Worm (Caenorhabditis elegans) whole organism, L4 larva: ENCODE results near the gene T26G10.3.

Source experiments
- F44E2.7 ChIP-seq: fragments of 200-800 bp; sonication (Bioruptor generic); IDR thresholded peaks from 2 replicates; pipeline ENCODE4 v2.1.2; 2022; ENCODE audit warnings: missing genetic modification characterization, missing compliant biosample characterization
- T26A8.4 ChIP-seq: fragments of 200-800 bp; sonication (Bioruptor generic); IDR thresholded peaks from 2 replicates; pipeline ENCODE4 v1.3.6; 2022; ENCODE audit warnings: missing genetic modification characterization, missing compliant biosample characterization
- Y48G9A.11 ChIP-seq: fragments of 200-800 bp; sonication (Bioruptor generic); IDR thresholded peaks from 2 replicates; pipeline ENCODE4 v1.3.6; 2022; ENCODE audit warnings: missing genetic modification reagents, missing genetic modification characterization, missing compliant biosample characterization
- Y5F2A.4 ChIP-seq: fragments of 200-800 bp; sonication (Bioruptor generic); optimal IDR thresholded peaks from 2 replicates; lab custom pipeline; 2018; ENCODE audit warnings: mild to moderate bottlenecking, missing genetic modification characterization, missing compliant biosample characterization
- arid-1 ChIP-seq: fragments of 200-800 bp; sonication (Bioruptor generic); conservative IDR thresholded peaks from 2 replicates; pipeline ENCODE4 v1.3.6; 2022; ENCODE audit warnings: missing genetic modification reagents, missing genetic modification characterization, missing compliant biosample characterization
- ceh-28 ChIP-seq: fragments of 150-350 bp; optimal IDR thresholded peaks from 2 replicates; lab custom pipeline; 2014; ENCODE audit warnings: missing biosample characterization, missing genetic modification reagents, missing genetic modification characterization
- ceh-62 ChIP-seq: sonication (generic microtip); optimal IDR thresholded peaks from 2 replicates; lab custom pipeline; 2017; ENCODE audit warnings: missing biosample characterization, missing genetic modification characterization
- ceh-82 ChIP-seq: sonication (generic microtip); optimal IDR thresholded peaks from 2 replicates; lab custom pipeline; 2017; ENCODE audit warnings: missing biosample characterization, missing genetic modification characterization
- ces-1 ChIP-seq: fragments of 150-350 bp; sonication (generic microtip); optimal IDR thresholded peaks from 4 replicates; lab custom pipeline; 2014; ENCODE audit warnings: missing biosample characterization, missing genetic modification reagents, missing genetic modification characterization
- cey-2 ChIP-seq: sonication (generic microtip); optimal IDR thresholded peaks from 3 replicates; lab custom pipeline; 2017; ENCODE audit warnings: missing genetic modification characterization, mild to moderate bottlenecking, missing compliant biosample characterization, antibody characterized with exemption, borderline replicate concordance; ENCODE audit not compliant: insufficient read depth
- ctbp-1 ChIP-seq: fragments of 200-800 bp; sonication (Bioruptor generic); IDR thresholded peaks from 2 replicates; pipeline ENCODE4 v1.3.6; 2022; ENCODE audit warnings: missing genetic modification reagents, missing genetic modification characterization, missing compliant biosample characterization
- dmd-9 ChIP-seq: fragments of 200-800 bp; sonication (Bioruptor generic); IDR thresholded peaks from 2 replicates; pipeline ENCODE4 v1.3.6; 2022; ENCODE audit warnings: missing genetic modification reagents, missing genetic modification characterization, missing compliant biosample characterization
- duxl-1 ChIP-seq: sonication (generic microtip); optimal IDR thresholded peaks from 2 replicates; lab custom pipeline; 2016; ENCODE audit warnings: mild to moderate bottlenecking, missing genetic modification characterization, moderate library complexity, missing compliant biosample characterization; ENCODE audit not compliant: poor library complexity
- dve-1 ChIP-seq: sonication (generic microtip); optimal IDR thresholded peaks from 2 replicates; lab custom pipeline; 2017; ENCODE audit warnings: antibody characterized with exemption, mild to moderate bottlenecking, missing genetic modification characterization, missing compliant biosample characterization; ENCODE audit not compliant: insufficient read depth
- hlh-11 ChIP-seq: fragments of 200-800 bp; sonication (Bioruptor generic); optimal IDR thresholded peaks from 2 replicates; lab custom pipeline; 2018; ENCODE audit warnings: mild to moderate bottlenecking, missing genetic modification characterization, missing compliant biosample characterization
- hlh-30 ChIP-seq: sonication (generic microtip); optimal IDR thresholded peaks from 2 replicates; lab custom pipeline; 2017; ENCODE audit warnings: antibody characterized with exemption, mild to moderate bottlenecking, missing genetic modification characterization, missing compliant biosample characterization; ENCODE audit not compliant: insufficient read depth
- lin-29 ChIP-seq: fragments of 200-800 bp; sonication (Bioruptor generic); IDR thresholded peaks from 2 replicates; pipeline ENCODE4 v1.3.6; 2022; ENCODE audit warnings: missing genetic modification reagents, missing genetic modification characterization, missing compliant biosample characterization
- lsy-2 ChIP-seq, 2 experiments: fragments of 150-350 bp in 1 of 2; sonication (generic microtip) in 1 of 2; optimal IDR thresholded peaks; 2 replicates each; lab custom pipeline; 2014 to 2017; ENCODE audit warnings: missing biosample characterization in 2 of 2, missing genetic modification characterization in 2 of 2
- mdt-29 ChIP-seq: fragments of 200-800 bp; sonication (Bioruptor generic); IDR thresholded peaks from 2 replicates; pipeline ENCODE4 v1.3.6; 2022; ENCODE audit warnings: missing genetic modification reagents, missing genetic modification characterization, missing compliant biosample characterization
- mes-2 ChIP-seq: sonication (generic microtip); optimal IDR thresholded peaks from 2 replicates; lab custom pipeline; 2016; ENCODE audit warnings: missing genotype, mild to moderate bottlenecking, missing genetic modification characterization, missing compliant biosample characterization; ENCODE audit not compliant: poor library complexity, severe bottlenecking
- mxl-2 ChIP-seq: fragments of 200-800 bp; sonication (Bioruptor generic); conservative IDR thresholded peaks from 2 replicates; pipeline ENCODE4 v1.3.6; 2022; ENCODE audit warnings: missing genetic modification reagents, missing genetic modification characterization, missing compliant biosample characterization
- mxl-3 ChIP-seq: fragments of 200-800 bp; sonication (Bioruptor generic); optimal IDR thresholded peaks from 2 replicates; lab custom pipeline; 2018; ENCODE audit warnings: mild to moderate bottlenecking, missing genetic modification characterization, missing compliant biosample characterization
- nhr-102 ChIP-seq: sonication (generic microtip); optimal IDR thresholded peaks from 2 replicates; lab custom pipeline; 2016; ENCODE audit warnings: mild to moderate bottlenecking, missing genetic modification characterization, moderate library complexity, missing compliant biosample characterization
- nhr-11 ChIP-seq: fragments of 150-350 bp; optimal IDR thresholded peaks from 2 replicates; lab custom pipeline; 2014; ENCODE audit warnings: missing biosample characterization, missing genetic modification characterization
- nhr-237 ChIP-seq: sonication (generic microtip); optimal IDR thresholded peaks from 2 replicates; lab custom pipeline; 2017; ENCODE audit warnings: missing biosample characterization, missing genetic modification characterization
- nhr-48 ChIP-seq: sonication (generic microtip); optimal IDR thresholded peaks from 2 replicates; lab custom pipeline; 2016; ENCODE audit warnings: mild to moderate bottlenecking, missing genetic modification characterization, missing compliant biosample characterization
- nhr-77 ChIP-seq: fragments of 150-350 bp; optimal IDR thresholded peaks from 2 replicates; lab custom pipeline; 2014; ENCODE audit warnings: missing biosample characterization, missing genetic modification characterization
- pha-4 ChIP-seq, 2 experiments: fragments of 150-350 bp in 1 of 2; fragments of 200-800 bp in 1 of 2; sonication (Bioruptor generic) in 1 of 2; IDR thresholded peaks in 1 of 2; optimal IDR thresholded peaks in 1 of 2; 2 replicates each; pipeline versions ENCODE4 v1.3.6 to Lab custom; 2014 to 2022; ENCODE audit warnings: missing genetic modification characterization in 2 of 2, missing genetic modification reagents in 2 of 2, missing biosample characterization in 1 of 2, missing compliant biosample characterization in 1 of 2
- snpc-1.2 ChIP-seq: fragments of 200-800 bp; sonication (Bioruptor generic); IDR thresholded peaks from 2 replicates; pipeline ENCODE4 v1.3.6; 2022; ENCODE audit warnings: missing genetic modification reagents, missing genetic modification characterization, missing compliant biosample characterization
- tra-1 ChIP-seq: fragments of 200-800 bp; sonication (Bioruptor generic); IDR thresholded peaks from 2 replicates; pipeline ENCODE4 v1.3.6; 2022; ENCODE audit warnings: missing genetic modification reagents, missing genetic modification characterization, missing compliant biosample characterization
- unc-130 ChIP-seq: sonication (generic microtip); optimal IDR thresholded peaks from 2 replicates; lab custom pipeline; 2016; ENCODE audit warnings: missing genetic modification reagents, missing genetic modification characterization, missing compliant biosample characterization
- unc-39 ChIP-seq: sonication (generic microtip); optimal IDR thresholded peaks from 2 replicates; lab custom pipeline; 2017; ENCODE audit warnings: missing biosample characterization, missing genetic modification characterization
- unc-62 ChIP-seq, 3 experiments: fragments of 150-350 bp in 1 of 3; sonication (generic microtip); optimal IDR thresholded peaks in 2 of 3; peaks in 1 of 3; 1 replicate in 1 of 3; 2 replicates in 2 of 3; lab custom pipeline; 2014 to 2017; ENCODE audit warnings: missing biosample characterization in 3 of 3, missing genetic modification characterization in 3 of 3, missing genetic modification reagents in 3 of 3, missing genotype in 1 of 3
- vab-7 ChIP-seq: fragments of 200-800 bp; sonication (Bioruptor generic); IDR thresholded peaks from 2 replicates; pipeline ENCODE4 v1.3.6; 2022; ENCODE audit warnings: missing genetic modification reagents, missing genetic modification characterization, missing compliant biosample characterization
- zfp-2 ChIP-seq: sonication (generic microtip); optimal IDR thresholded peaks from 2 replicates; lab custom pipeline; 2016; ENCODE audit warnings: mild to moderate bottlenecking, missing genetic modification characterization, missing compliant biosample characterization
- zip-11 ChIP-seq: fragments of 200-800 bp; sonication (Bioruptor generic); IDR thresholded peaks from 2 replicates; pipeline ENCODE4 v1.3.6; 2022; ENCODE audit warnings: missing genetic modification characterization, missing compliant biosample characterization
- ztf-11 ChIP-seq: fragments of 150-350 bp; optimal IDR thresholded peaks from 2 replicates; lab custom pipeline; 2014; ENCODE audit warnings: missing biosample characterization, missing genetic modification characterization

The T26G10.3 gene

ce11 chrIII:9455980-9456658 is 42.9 kb upstream of the T26G10.3 start, which contains the start of the genes rheb-1 and spk-1 (continued):
- peak; percentile 93 for TF ChIP-seq nhr-77 (tag; lab: Kevin White, UChicago)
- peak; percentile 81 for TF ChIP-seq unc-130 (GFP tag; lab: Kevin White, UChicago)
- peak; percentile 97 for TF ChIP-seq hlh-11 (tag; lab: Kevin White, UChicago)
- TF ChIP-seq unc-39 (tag; lab: Kevin White, UChicago): no peak
- peak; percentile 69; the same call in 1 of the 2 replicates for TF ChIP-seq mdt-29 (GFP tag; lab: Robert Waterston, UW)
- TF ChIP-seq ceh-82 (tag; lab: Kevin White, UChicago): no peak
- TF ChIP-seq Y5F2A.4 (GFP tag; lab: Kevin White, UChicago): no peak
- TF ChIP-seq mxl-2 (GFP tag; lab: Robert Waterston, UW): no peak
- peak; percentile 57; the same call in 1 of the 2 replicates for TF ChIP-seq lin-29 (GFP tag; lab: Robert Waterston, UW)
- TF ChIP-seq ztf-11 (tag; lab: Kevin White, UChicago): no peak
- TF ChIP-seq ces-1 (GFP tag; lab: Kevin White, UChicago): no peak
- TF ChIP-seq pha-4 (GFP tag; IDR thresholded peaks at IDR 0.05; lab: Robert Waterston, UW): peak; percentile 82
- TF ChIP-seq pha-4 (tag; optimal IDR thresholded peaks at IDR 0.05; lab: Kevin White, UChicago): peak; percentile 89
- no peak for TF ChIP-seq Y48G9A.11 (GFP tag; lab: Robert Waterston, UW)
- peak; percentile 66 for TF ChIP-seq vab-7 (GFP tag; lab: Robert Waterston, UW)
- no peak for TF ChIP-seq nhr-237 (tag; lab: Kevin White, UChicago)
- no peak for TF ChIP-seq F44E2.7 (GFP tag; lab: Robert Waterston, UW)
- TF ChIP-seq nhr-102: peak; percentile 89
- TF ChIP-seq tra-1 (GFP tag; lab: Robert Waterston, UW): peak; percentile 91

- TF ChIP-seq ceh-28: no peak
- TF ChIP-seq vab-7 (GFP tag; lab: Robert Waterston, UW): no peak
- no peak for TF ChIP-seq ceh-62 (tag; lab: Kevin White, UChicago)
- peak; percentile 52 for TF ChIP-seq nhr-48 (tag; lab: Kevin White, UChicago)
- TF ChIP-seq nhr-11 (tag; lab: Kevin White, UChicago): no peak
- no peak for TF ChIP-seq ctbp-1 (GFP tag; lab: Robert Waterston, UW)
- TF ChIP-seq cey-2 (tag; lab: Kevin White, UChicago): peak; percentile 4
- peak; percentile 93 for TF ChIP-seq mxl-3 (GFP tag; lab: Kevin White, UChicago)
- TF ChIP-seq hlh-11 (tag; lab: Kevin White, UChicago): peak; percentile 22
- TF ChIP-seq mes-2 (tag; lab: Kevin White, UChicago): peak; percentile 17
- TF ChIP-seq lsy-2 (tag; optimal IDR thresholded peaks at IDR 0.05; lab: Kevin White, UChicago): peak in 1 of 2 experiments; percentile 12
Measured at ce11 chrIII:9454730-9455129, 41.5 kb upstream of the T26G10.3 start.

ce11 chrIII:9453962-9454361 is 40.7 kb upstream of the T26G10.3 start, which contains the start of gene F54C8.7:
F54C8.7 (minus strand) TSS chrIII:9454062.
- no peak for TF ChIP-seq ctbp-1 (GFP tag; lab: Robert Waterston, UW)
- TF ChIP-seq zfp-2 (tag; lab: Kevin White, UChicago): no peak
- TF ChIP-seq zip-11 (GFP tag; lab: Robert Waterston, UW): no peak

ce11 chrIII:9450933-9451332 is 37.7 kb upstream of the T26G10.3 start:
- peak in 1 of 2 experiments; percentile 37 for TF ChIP-seq lsy-2 (tag; optimal IDR thresholded peaks at IDR 0.05; lab: Kevin White, UChicago)
- TF ChIP-seq duxl-1 (tag; lab: Kevin White, UChicago): no peak
- TF ChIP-seq hlh-30 (tag; lab: Kevin White, UChicago): peak; percentile 41
- 0 out of 2 replicates have a peak, but pooled peaks have one; percentile 27 for TF ChIP-seq T26A8.4
- TF ChIP-seq arid-1: no peak
- no peak for TF ChIP-seq snpc-1.2
- no peak for TF ChIP-seq ceh-28
- TF ChIP-seq zip-11 (GFP tag; lab: Robert Waterston, UW): no peak
- TF ChIP-seq nhr-11 (tag; lab: Kevin White, UChicago): no peak
- no peak for TF ChIP-seq cey-2 (tag; lab: Kevin White, UChicago)
- TF ChIP-seq mes-2 (tag; lab: Kevin White, UChicago): peak; percentile 17
- no peak for TF ChIP-seq dmd-9
- peak; percentile 1 for TF ChIP-seq hlh-11 (tag; lab: Kevin White, UChicago)
- TF ChIP-seq unc-62 (GFP tag; optimal IDR thresholded peaks at IDR 0.05 in 1 of 2; lab: Kevin White, UChicago): peak in 1 of 2 experiments; percentile 84
- TF ChIP-seq unc-62 (tag; optimal IDR thresholded peaks at IDR 0.05; lab: Kevin White, UChicago): no peak
- peak; percentile 12 for TF ChIP-seq mxl-3 (GFP tag; lab: Kevin White, UChicago)
- TF ChIP-seq dve-1 (tag; lab: Kevin White, UChicago): no peak
